Worm (Caenorhabditis elegans) whole organism, L2 larva: ENCODE measurements around the gene cal-8.

Source experiments
- egl-27 ChIP-seq: sonication (generic microtip); optimal IDR thresholded peaks from 3 replicates; lab custom pipeline; 2017; ENCODE audit warnings: missing biosample characterization, missing genetic modification reagents, missing genetic modification characterization
- nhr-10 ChIP-seq: sonication (generic microtip); optimal IDR thresholded peaks from 2 replicates; lab custom pipeline; 2017; ENCODE audit warnings: missing biosample characterization, missing genetic modification characterization
- nhr-11 ChIP-seq: fragments of 150-350 bp; optimal IDR thresholded peaks from 2 replicates; lab custom pipeline; 2014; ENCODE audit warnings: missing biosample characterization, missing genetic modification characterization
- skn-1 ChIP-seq: sonication (generic microtip); optimal IDR thresholded peaks from 2 replicates; lab custom pipeline; 2017; ENCODE audit warnings: missing biosample characterization, missing genetic modification characterization
- unc-55 ChIP-seq: fragments of 150-350 bp; sonication (generic microtip); optimal IDR thresholded peaks from 3 replicates; lab custom pipeline; 2014; ENCODE audit warnings: missing biosample characterization, missing genetic modification reagents, missing genetic modification characterization
- ztf-11 ChIP-seq: sonication (generic microtip); optimal IDR thresholded peaks from 2 replicates; lab custom pipeline; 2017; ENCODE audit warnings: missing biosample characterization, missing genetic modification characterization

DNA sequence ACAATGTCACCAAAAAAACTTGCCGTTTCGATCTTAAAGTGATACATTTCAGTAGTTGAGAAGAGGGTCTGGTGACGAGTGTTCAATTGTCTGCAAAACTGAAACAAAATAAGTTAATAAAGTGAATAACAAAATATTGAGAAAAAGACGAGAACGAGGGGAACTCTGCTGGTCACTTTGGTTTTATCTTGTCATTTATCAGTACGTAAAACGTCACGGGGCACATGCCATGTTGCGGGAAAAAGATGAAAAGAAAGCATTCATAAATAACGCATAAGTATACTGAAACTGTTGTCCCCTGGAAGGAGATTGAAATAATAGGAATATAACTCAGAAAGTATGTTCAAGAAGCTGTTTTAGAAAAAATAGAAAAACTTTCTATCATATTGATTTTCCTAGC lies 33.0 kb upstream of the cal-8 start, which contains the start of gene sahd-1:
- no peak for TF ChIP-seq ztf-11 (tag; lab: Kevin White, UChicago)
- no peak for TF ChIP-seq egl-27 (tag; lab: Kevin White, UChicago)
- TF ChIP-seq nhr-11 (tag; lab: Kevin White, UChicago): no peak
- no peak for TF ChIP-seq unc-55 (GFP tag; lab: Kevin White, UChicago)
- no peak for TF ChIP-seq nhr-10
- no peak for TF ChIP-seq skn-1 (tag; lab: Kevin White, UChicago)
